Fruit fly (Drosophila melanogaster): Measurements from ENCODE around the gene tplus3b.

DNA sequence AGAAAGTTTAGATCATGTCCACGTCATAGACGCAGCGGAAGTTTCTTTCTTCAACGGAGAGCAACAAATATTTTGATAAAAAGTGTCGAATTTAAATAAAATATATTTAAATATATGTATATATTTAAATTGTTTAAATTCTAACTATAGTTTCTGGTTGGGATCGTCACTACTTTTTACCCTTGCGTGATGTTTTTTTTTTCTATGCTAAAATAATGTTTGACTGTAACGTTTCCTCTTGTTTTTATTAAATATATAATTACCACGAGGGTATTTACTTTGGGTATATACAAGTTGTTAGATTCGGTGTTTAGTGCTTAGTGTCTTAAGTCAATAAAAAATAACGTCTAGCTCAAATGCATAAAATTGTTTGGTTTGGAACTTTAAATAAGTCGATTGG is 24.9 kb downstream of the tplus3b start, which contains the start of gene ttm3:
- TF ChIP-seq topi (GFP tag; optimal IDR thresholded peaks at IDR 0.05) (no peak), Smox (GFP tag; optimal IDR thresholded peaks at IDR 0.05) (no peak), Met (GFP tag; optimal IDR thresholded peaks at IDR 0.05) (no peak), CG4318 (GFP tag; optimal IDR thresholded peaks at IDR 0.05) (no peak)

Measured in whole organism, prepupa.